Fruit fly (Drosophila melanogaster): ENCODE data around the gene Pus7.
A peak's percentile ranks its signal among the peaks of the same experiment; 100 is the strongest.

The Pus7 gene

dm6 chr3L:8506975-8507441 lies 2.8 kb upstream of the Pus7 start, which contains the start of gene CG43163:
CG43163 (minus strand) TSS chr3L:8507146.
- TF ChIP-seq CG12744 (GFP tag; optimal IDR thresholded peaks at IDR 0.05), result peak; percentile 56
- peak; percentile 78 for TF ChIP-seq CG34422 (GFP tag; IDR thresholded peaks at IDR 0.05)
- TF ChIP-seq CG17568 (GFP tag; optimal IDR thresholded peaks at IDR 0.05), result no peak
- TF ChIP-seq ab (GFP tag; optimal IDR thresholded peaks at IDR 0.05), result no peak
- peak; percentile 3 for TF ChIP-seq gro (GFP tag; optimal IDR thresholded peaks at IDR 0.05)
- TF ChIP-seq crol (GFP tag; IDR thresholded peaks at IDR 0.05), result no peak
- TF ChIP-seq CG16815 (GFP tag; optimal IDR thresholded peaks at IDR 0.05), result peak; percentile 33
- TF ChIP-seq HmgZ (tag; optimal IDR thresholded peaks at IDR 0.05), result peak; percentile 67
- no peak for TF ChIP-seq fd3F (GFP tag; optimal IDR thresholded peaks at IDR 0.05)
- TF ChIP-seq wdn (GFP tag; IDR thresholded peaks at IDR 0.05), result peak; percentile 57; the same call in 1 of the 2 replicates
- peak; percentile 35 for TF ChIP-seq ind (GFP tag; optimal IDR thresholded peaks at IDR 0.05)
- peak; percentile 83 for TF ChIP-seq ci (GFP tag; IDR thresholded peaks at IDR 0.05)
- TF ChIP-seq repo (GFP tag; optimal IDR thresholded peaks at IDR 0.05), result peak; percentile 18
- peak; percentile 61 to 68 for TF ChIP-seq dpn (GFP tag; optimal IDR thresholded peaks at IDR 0.05)
- TF ChIP-seq shn (GFP tag; optimal IDR thresholded peaks at IDR 0.05), result no peak
- peak; percentile 55 for TF ChIP-seq Ptx1 (GFP tag; IDR thresholded peaks at IDR 0.05)
- peak; percentile 64 for TF ChIP-seq CG12155 (GFP tag; optimal IDR thresholded peaks at IDR 0.05)
- peak; percentile 12 for TF ChIP-seq org-1 (GFP tag; optimal IDR thresholded peaks at IDR 0.05)
- 0 out of 2 replicates have a peak, but pooled peaks have one; percentile 10 for TF ChIP-seq CG42726 (GFP tag; IDR thresholded peaks at IDR 0.05; ENCODE audit: partially characterized antibody)
- peak; percentile 62 for TF ChIP-seq CG17359 (tag; optimal IDR thresholded peaks at IDR 0.05)
- TF ChIP-seq Aef1 (GFP tag; IDR thresholded peaks at IDR 0.05), result peak; percentile 72
- TF ChIP-seq insv (GFP tag; optimal IDR thresholded peaks at IDR 0.05), result peak in 1 of 2 experiments; percentile 30
- peak; percentile 50 for TF ChIP-seq CG15696 (tag; optimal IDR thresholded peaks at IDR 0.05)
- TF ChIP-seq chinmo (GFP tag; IDR thresholded peaks at IDR 0.05; ENCODE audit: partially characterized antibody), result peak; percentile 77; the same call in 2 of the 4 replicates
- TF ChIP-seq CG9932 (GFP tag; IDR thresholded peaks at IDR 0.05), result peak; percentile 73
- TF ChIP-seq Hr3 (GFP tag; optimal IDR thresholded peaks at IDR 0.05), result peak; percentile 66
- TF ChIP-seq Tbp (GFP tag; optimal IDR thresholded peaks at IDR 0.05), result no peak
- peak; percentile 73 for TF ChIP-seq CTCF (GFP tag; optimal IDR thresholded peaks at IDR 0.05)
- peak; percentile 30; the same call in 1 of the 3 replicates for TF ChIP-seq CG6791 (GFP tag; IDR thresholded peaks at IDR 0.05; ENCODE audit: partially characterized antibody)
- TF ChIP-seq ERR (GFP tag; optimal IDR thresholded peaks at IDR 0.05), result no peak
- TF ChIP-seq E2f2 (GFP tag; IDR thresholded peaks at IDR 0.05), result peak; percentile 72
- TF ChIP-seq pros (GFP tag; optimal IDR thresholded peaks at IDR 0.05), result no peak
- TF ChIP-seq CG2875 (GFP tag; optimal IDR thresholded peaks at IDR 0.05), result peak; percentile 34
- TF ChIP-seq CG11247 (GFP tag; IDR thresholded peaks at IDR 0.05), result peak; percentile 42; the same call in 1 of the 2 replicates
- peak; percentile 52; the same call in 1 of the 3 replicates for TF ChIP-seq otp (GFP tag; IDR thresholded peaks at IDR 0.05)
- TF ChIP-seq CG1233 (GFP tag; optimal IDR thresholded peaks at IDR 0.05), result peak; percentile 52
- TF ChIP-seq kay (GFP tag; optimal IDR thresholded peaks at IDR 0.05), result no peak
- TF ChIP-seq Spps (tag; optimal IDR thresholded peaks at IDR 0.05), result peak; percentile 45
- no peak for TF ChIP-seq jing (GFP tag; optimal IDR thresholded peaks at IDR 0.05)
- peak; percentile 48 for TF ChIP-seq CG5245 (GFP tag; optimal IDR thresholded peaks at IDR 0.05)
- 0 out of 2 replicates have a peak, but pooled peaks have one; percentile 30 for TF ChIP-seq CG11696 (GFP tag; IDR thresholded peaks at IDR 0.05)
- TF ChIP-seq CG9797 (GFP tag; optimal IDR thresholded peaks at IDR 0.05), result peak; percentile 83
- no peak for TF ChIP-seq Doc2 (GFP tag; IDR thresholded peaks at IDR 0.05)
- peak; percentile 68 for TF ChIP-seq CG13424 (tag; optimal IDR thresholded peaks at IDR 0.05)
- peak; percentile 11 for TF ChIP-seq pb (GFP tag; optimal IDR thresholded peaks at IDR 0.05)
- TF ChIP-seq ssp (GFP tag; IDR thresholded peaks at IDR 0.05), result 0 out of 2 replicates have a peak, but pooled peaks have one; percentile 35
- peak; percentile 83 for TF ChIP-seq chm (GFP tag; IDR thresholded peaks at IDR 0.05)
- TF ChIP-seq CG2712 (tag; optimal IDR thresholded peaks at IDR 0.05), result peak; percentile 80
- peak; percentile 5 for TF ChIP-seq NC2α (GFP tag; optimal IDR thresholded peaks at IDR 0.05)
- TF ChIP-seq HLHmδ (GFP tag; optimal IDR thresholded peaks at IDR 0.05), result peak; percentile 11
- peak; percentile 78 for TF ChIP-seq ara (GFP tag; IDR thresholded peaks at IDR 0.05)
- no peak for TF ChIP-seq sima (GFP tag; optimal IDR thresholded peaks at IDR 0.05)

Measured in whole organism, embryonic.